Fruit fly (Drosophila melanogaster) whole organism, embryonic: Measurements from ENCODE around the gene mon2.

Experiments
- Bgb ChIP-seq: fragments of 200-800 bp; sonication (Bioruptor generic); IDR thresholded peaks from 2 replicates; pipeline ENCODE4 v1.3.6; 2022; ENCODE audit warnings: missing biosample characterization, missing genetic modification characterization; ENCODE audit not compliant: partially characterized antibody
- Blimp-1 ChIP-seq: fragments of 200-800 bp; sonication (Bioruptor generic); optimal IDR thresholded peaks from 3 replicates; lab custom pipeline; 2018; ENCODE audit warnings: missing biosample characterization, missing genetic modification characterization, mild to moderate bottlenecking, moderate library complexity, missing genetic modification reagents
- CG10267 ChIP-seq: fragments of 200-800 bp; sonication (Bioruptor generic); optimal IDR thresholded peaks from 2 replicates; lab custom pipeline; 2018; ENCODE audit warnings: missing biosample characterization, mild to moderate bottlenecking, missing genetic modification characterization, moderate library complexity
- CG11695 ChIP-seq: fragments of 200-800 bp; sonication (Bioruptor generic); IDR thresholded peaks from 3 replicates; pipeline ENCODE4 v1.3.6; 2022; ENCODE audit warnings: missing biosample characterization, missing genetic modification characterization
- CG13624 ChIP-seq: fragments of 200-800 bp; sonication (Bioruptor generic); optimal IDR thresholded peaks from 2 replicates; lab custom pipeline; 2016; ENCODE audit warnings: missing biosample characterization, missing genetic modification characterization
- CG14710 ChIP-seq: fragments of 200-800 bp; sonication (Bioruptor generic); optimal IDR thresholded peaks from 3 replicates; lab custom pipeline; 2019; ENCODE audit warnings: missing biosample characterization, mild to moderate bottlenecking, missing genetic modification characterization, moderate library complexity
- CG15269 ChIP-seq: fragments of 200-800 bp; sonication (Bioruptor generic); optimal IDR thresholded peaks from 2 replicates; lab custom pipeline; 2018; ENCODE audit warnings: missing biosample characterization, mild to moderate bottlenecking, missing genetic modification characterization, moderate library complexity
- CG15479 ChIP-seq: fragments of 200-800 bp; sonication (Bioruptor generic); optimal IDR thresholded peaks from 3 replicates; lab custom pipeline; 2019; ENCODE audit warnings: missing biosample characterization, mild to moderate bottlenecking, missing genetic modification characterization, moderate library complexity
- CG18599 ChIP-seq: fragments of 200-800 bp; sonication (Bioruptor generic); optimal IDR thresholded peaks from 3 replicates; lab custom pipeline; 2017; ENCODE audit warnings: missing biosample characterization, missing genetic modification characterization, mild to moderate bottlenecking, moderate library complexity, missing genetic modification reagents
- CG2120 ChIP-seq: fragments of 200-800 bp; sonication (Bioruptor generic); optimal IDR thresholded peaks from 3 replicates; lab custom pipeline; 2016; ENCODE audit warnings: missing biosample characterization, missing genetic modification characterization
- CG2129 ChIP-seq: fragments of 200-800 bp; sonication (Bioruptor generic); IDR thresholded peaks from 2 replicates; pipeline ENCODE4 v1.3.6; 2022; ENCODE audit warnings: missing biosample characterization, missing genetic modification characterization; ENCODE audit not compliant: partially characterized antibody
- CG31388 ChIP-seq: fragments of 200-800 bp; sonication (Bioruptor generic); optimal IDR thresholded peaks from 2 replicates; lab custom pipeline; 2016; ENCODE audit warnings: missing biosample characterization, missing genetic modification characterization
- CG33213 ChIP-seq: fragments of 200-800 bp; sonication (Bioruptor generic); optimal IDR thresholded peaks from 3 replicates; lab custom pipeline; 2016; ENCODE audit warnings: missing biosample characterization, missing genetic modification characterization
- CG34224 ChIP-seq: fragments of 200-800 bp; sonication (Bioruptor generic); IDR thresholded peaks from 3 replicates; pipeline ENCODE4 v1.3.6; 2022; ENCODE audit warnings: missing biosample characterization, missing genetic modification characterization; ENCODE audit not compliant: partially characterized antibody
- CG4730 ChIP-seq: fragments of 200-800 bp; sonication (Bioruptor generic); IDR thresholded peaks from 2 replicates; pipeline ENCODE4 v1.3.6; 2022; ENCODE audit warnings: missing biosample characterization, missing genetic modification characterization
- CG6272 ChIP-seq: fragments of 200-800 bp; sonication (Bioruptor generic); IDR thresholded peaks from 2 replicates; pipeline ENCODE4 v1.3.6; 2022; ENCODE audit warnings: missing biosample characterization, missing genetic modification characterization
- CG8924 ChIP-seq: fragments of 200-800 bp; optimal IDR thresholded peaks from 3 replicates; lab custom pipeline; 2019; ENCODE audit warnings: missing biosample characterization, mild to moderate bottlenecking, missing genetic modification characterization, moderate library complexity
- CG9797 ChIP-seq: fragments of 200-800 bp; sonication (Bioruptor generic); optimal IDR thresholded peaks from 3 replicates; lab custom pipeline; 2018; ENCODE audit warnings: missing biosample characterization, mild to moderate bottlenecking, missing genetic modification characterization
- D ChIP-seq, 2 experiments: fragments of 200-800 bp in 1 of 2; fragments of >200 bp in 1 of 2; sonication (Bioruptor generic) in 1 of 2; optimal IDR thresholded peaks; 2 replicates in 1 of 2; 3 replicates in 1 of 2; lab custom pipeline; 2017; ENCODE audit warnings: mild to moderate bottlenecking in 1 of 2, missing biosample characterization in 1 of 2, missing genetic modification characterization in 1 of 2, missing genetic modification reagents in 1 of 2
- Dek ChIP-seq: fragments of 200-800 bp; sonication (Bioruptor generic); optimal IDR thresholded peaks from 3 replicates; lab custom pipeline; 2019; ENCODE audit warnings: missing biosample characterization, mild to moderate bottlenecking, missing genetic modification characterization, moderate library complexity
- Dll ChIP-seq: fragments of 200-800 bp; sonication (Bioruptor generic); IDR thresholded peaks from 4 replicates; pipeline ENCODE4 v1.3.6; 2022; ENCODE audit warnings: missing biosample characterization, missing genetic modification characterization; ENCODE audit not compliant: partially characterized antibody
- Ets97D ChIP-seq: fragments of 200-800 bp; sonication (Bioruptor generic); optimal IDR thresholded peaks from 3 replicates; lab custom pipeline; 2016; ENCODE audit warnings: missing biosample characterization, missing genetic modification characterization
- MTF-1 ChIP-seq: fragments of 200-800 bp; sonication (Bioruptor generic); optimal IDR thresholded peaks from 2 replicates; lab custom pipeline; 2018; ENCODE audit warnings: missing biosample characterization, mild to moderate bottlenecking, missing genetic modification characterization, borderline replicate concordance
- Med ChIP-seq: fragments of 200-800 bp; sonication (Bioruptor generic); peaks from one replicate; lab custom pipeline; 2016; ENCODE audit warnings: missing biosample characterization, missing genetic modification characterization, mild to moderate bottlenecking, inconsistent platforms, moderate library complexity
- NFAT ChIP-seq: fragments of 200-800 bp; sonication (Bioruptor generic); IDR thresholded peaks from 2 replicates; pipeline ENCODE4 v1.3.6; 2022; ENCODE audit warnings: missing biosample characterization, missing genetic modification characterization
- NfI ChIP-seq: fragments of 200-800 bp; sonication (Bioruptor generic); optimal IDR thresholded peaks from 3 replicates; lab custom pipeline; 2018; ENCODE audit warnings: missing biosample characterization, mild to moderate bottlenecking, missing genetic modification characterization, moderate library complexity
- Pdp1 ChIP-seq, 2 experiments: fragments of 200-800 bp; sonication (Bioruptor generic); optimal IDR thresholded peaks; 3 replicates each; lab custom pipeline; 2016; ENCODE audit warnings: missing biosample characterization in 2 of 2, missing genetic modification characterization in 2 of 2, mild to moderate bottlenecking in 1 of 2, moderate library complexity in 1 of 2
- Trl ChIP-seq, 3 experiments: fragments of >200 bp in 2 of 3; fragments of 200-800 bp in 1 of 3; sonication (Bioruptor generic) in 1 of 3; optimal IDR thresholded peaks; 2 replicates in 1 of 3; 3 replicates in 2 of 3; lab custom pipeline; 2016 to 2017; ENCODE audit warnings: missing biosample characterization in 1 of 3, missing genetic modification characterization in 1 of 3
- az2 ChIP-seq: fragments of 200-800 bp; sonication (Bioruptor generic); optimal IDR thresholded peaks from 3 replicates; lab custom pipeline; 2016; ENCODE audit warnings: missing biosample characterization, missing genetic modification characterization
- btn ChIP-seq: fragments of 200-800 bp; sonication (Bioruptor generic); optimal IDR thresholded peaks from 2 replicates; lab custom pipeline; 2016; ENCODE audit warnings: missing biosample characterization, missing genetic modification characterization
- chm ChIP-seq: fragments of 200-800 bp; sonication (Bioruptor generic); IDR thresholded peaks from 2 replicates; pipeline ENCODE4 v1.3.6; 2022; ENCODE audit warnings: missing biosample characterization, missing genetic modification characterization
- crc ChIP-seq: fragments of 200-800 bp; sonication (Bioruptor generic); optimal IDR thresholded peaks from 2 replicates; lab custom pipeline; 2016; ENCODE audit warnings: missing biosample characterization, missing genetic modification characterization
- danr ChIP-seq: fragments of 200-800 bp; sonication (Bioruptor generic); IDR thresholded peaks from 2 replicates; pipeline ENCODE4 v1.3.6; 2022; ENCODE audit warnings: missing biosample characterization, missing genetic modification characterization
- ems ChIP-seq: fragments of 200-800 bp; sonication (Bioruptor generic); optimal IDR thresholded peaks from 3 replicates; lab custom pipeline; 2016; ENCODE audit warnings: missing biosample characterization, missing genetic modification characterization
- hkb ChIP-seq, 2 experiments: fragments of 200-800 bp in 1 of 2; fragments of >200 bp in 1 of 2; sonication (Bioruptor generic) in 1 of 2; IDR thresholded peaks in 1 of 2; optimal IDR thresholded peaks in 1 of 2; 2 replicates each; pipeline versions ENCODE4 v1.3.6 to Lab custom; 2017 to 2022; ENCODE audit warnings: missing biosample characterization in 1 of 2, missing genetic modification characterization in 1 of 2
- insv ChIP-seq, 2 experiments: fragments of 200-800 bp; sonication (Bioruptor generic); optimal IDR thresholded peaks; 3 replicates each; lab custom pipeline; 2016 to 2018; ENCODE audit warnings: missing biosample characterization in 2 of 2, missing genetic modification characterization in 2 of 2
- inv ChIP-seq: fragments of 200-800 bp; sonication (Bioruptor generic); IDR thresholded peaks from 2 replicates; pipeline ENCODE4 v1.3.6; 2022; ENCODE audit warnings: missing biosample characterization, missing genetic modification characterization; ENCODE audit not compliant: partially characterized antibody
- kay ChIP-seq: fragments of 200-800 bp; sonication (Bioruptor generic); optimal IDR thresholded peaks from 2 replicates; lab custom pipeline; 2016; ENCODE audit warnings: missing biosample characterization, missing genetic modification characterization
- mirr ChIP-seq: fragments of 200-800 bp; sonication (Bioruptor generic); optimal IDR thresholded peaks from 3 replicates; lab custom pipeline; 2018; ENCODE audit warnings: missing biosample characterization, mild to moderate bottlenecking, missing genetic modification characterization
- nmo ChIP-seq: fragments of 200-800 bp; sonication (Bioruptor generic); optimal IDR thresholded peaks from 2 replicates; lab custom pipeline; 2018; ENCODE audit warnings: missing biosample characterization, mild to moderate bottlenecking, missing genetic modification characterization, moderate library complexity
- slbo ChIP-seq: fragments of 200-800 bp; sonication (Bioruptor generic); IDR thresholded peaks from 2 replicates; pipeline ENCODE4 v1.3.6; 2022; ENCODE audit warnings: missing biosample characterization, missing genetic modification characterization
- tgo ChIP-seq: fragments of 200-800 bp; sonication (Bioruptor generic); IDR thresholded peaks from 3 replicates; pipeline ENCODE4 v1.3.6; 2022; ENCODE audit warnings: missing biosample characterization, missing genetic modification characterization
- twi ChIP-seq: fragments of 200-800 bp; optimal IDR thresholded peaks from 2 replicates; lab custom pipeline; 2019; ENCODE audit warnings: missing biosample characterization, mild to moderate bottlenecking, missing genetic modification characterization, moderate library complexity
- unc-4 ChIP-seq: fragments of 200-800 bp; sonication (Bioruptor generic); IDR thresholded peaks from 2 replicates; pipeline ENCODE4 v1.3.6; 2022; ENCODE audit warnings: missing biosample characterization, missing genetic modification characterization; ENCODE audit not compliant: partially characterized antibody
- z ChIP-seq: fragments of 200-800 bp; sonication (Bioruptor generic); IDR thresholded peaks from 3 replicates; pipeline ENCODE4 v1.3.6; 2022; ENCODE audit warnings: missing biosample characterization, missing genetic modification characterization
- zen2 ChIP-seq: fragments of 200-800 bp; sonication (Bioruptor generic); IDR thresholded peaks from 3 replicates; pipeline ENCODE4 v1.3.6; 2022; ENCODE audit warnings: missing biosample characterization, missing genetic modification characterization; ENCODE audit not compliant: partially characterized antibody

The mon2 gene

DNA sequence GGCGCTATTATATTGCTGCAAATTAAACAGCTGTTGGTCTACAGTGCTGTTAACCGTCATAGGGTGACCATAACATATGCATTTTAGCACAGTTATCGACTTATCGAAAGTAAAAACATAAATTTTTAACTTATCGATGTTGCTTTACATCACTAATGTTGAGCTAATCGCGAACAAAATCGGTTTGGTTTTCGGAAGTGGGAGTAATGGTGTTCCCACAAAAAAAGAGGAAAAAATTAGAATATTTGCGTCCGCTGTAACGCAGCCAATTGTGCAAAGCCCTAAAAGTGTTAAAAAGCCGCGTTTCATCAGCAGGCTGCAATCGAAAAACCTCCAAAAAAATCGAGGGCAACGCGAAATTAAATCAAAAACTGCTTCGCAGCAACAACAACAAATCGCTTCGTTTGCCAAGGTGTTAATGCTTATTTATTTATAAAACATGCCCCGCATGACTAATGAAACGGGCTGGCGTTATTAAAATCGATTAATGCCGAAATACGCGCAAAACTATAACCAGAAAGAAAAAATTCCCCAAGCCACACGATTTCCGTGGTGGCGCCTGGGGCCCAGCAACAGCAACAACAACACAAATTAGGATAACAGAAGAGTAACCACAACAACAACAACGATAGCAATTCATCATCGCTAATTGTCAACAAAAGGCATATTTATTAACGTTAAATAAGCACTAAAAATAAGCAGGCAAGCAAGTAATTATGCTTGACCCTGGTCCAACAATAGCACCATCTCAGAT is 3.2 kb upstream of the mon2 start, which contains the start of the genes CG12375 and CG8668 (continued):
- TF ChIP-seq Blimp-1 (no peak), crc (GFP tag; lab: Kevin White, UChicago) (no peak), Trl (optimal IDR thresholded peaks at IDR 0.05; lab: Kevin White, UChicago) (no peak), Trl (GFP tag; optimal IDR thresholded peaks at IDR 0.05; lab: Kevin White, UChicago) (no peak), CG6272 (no peak), zen2 (GFP tag; lab: Robert Waterston, UW) (peak; percentile 76; the same call in 2 of the 3 replicates), danr (GFP tag; lab: Robert Waterston, UW) (no peak), chm (GFP tag; lab: Robert Waterston, UW) (peak; percentile 12; the same call in 1 of the 2 replicates), CG15269 (no peak), CG10267 (peak; percentile 37), CG11695 (GFP tag; lab: Robert Waterston, UW) (0 out of 3 replicates have a peak, but pooled peaks have one; percentile 11), hkb (optimal IDR thresholded peaks at IDR 0.05; lab: Kevin White, UChicago) (no peak), hkb (GFP tag; IDR thresholded peaks at IDR 0.05; lab: Robert Waterston, UW) (no peak; the same call in 1 of the 2 replicates), nmo (GFP tag; lab: Kevin White, UChicago) (peak; percentile 3), Bgb (GFP tag; lab: Robert Waterston, UW) (peak; percentile 87), unc-4 (GFP tag; lab: Robert Waterston, UW) (peak; percentile 84), tgo (GFP tag; lab: Robert Waterston, UW) (no peak), az2 (GFP tag; lab: Kevin White, UChicago) (no peak), CG31388 (GFP tag; lab: Kevin White, UChicago) (no peak), kay (no peak), CG4730 (GFP tag; lab: Robert Waterston, UW) (no peak), Med (GFP tag; lab: Kevin White, UChicago) (peak; percentile 79), NfI (no peak), Dll (GFP tag; lab: Robert Waterston, UW) (peak; percentile 80), CG14710 (tag; lab: Kevin White, UChicago) (peak; percentile 40), z (GFP tag; lab: Robert Waterston, UW) (no peak), slbo (GFP tag; lab: Robert Waterston, UW) (no peak), CG18599 (GFP tag; lab: Kevin White, UChicago) (no peak), CG15479 (no peak), insv (GFP tag; optimal IDR thresholded peaks at IDR 0.05; lab: Kevin White, UChicago) (no peak), D (optimal IDR thresholded peaks at IDR 0.05; lab: Kevin White, UChicago) (no peak), D (GFP tag; optimal IDR thresholded peaks at IDR 0.05; lab: Kevin White, UChicago) (no peak), ems (no peak), CG2120 (GFP tag; lab: Kevin White, UChicago) (peak; percentile 2), btn (GFP tag; lab: Kevin White, UChicago) (no peak), CG9797 (peak; percentile 7), MTF-1 (no peak), CG13624 (GFP tag; lab: Kevin White, UChicago) (peak; percentile 28), NFAT (no peak), CG2129 (peak; percentile 36), Ets97D (peak; percentile 70), CG8924 (peak; percentile 45), inv (GFP tag; lab: Robert Waterston, UW) (peak; percentile 51), CG34224 (GFP tag; lab: Robert Waterston, UW) (peak; percentile 85), mirr (peak; percentile 32), Dek (no peak), CG33213 (GFP tag; lab: Kevin White, UChicago) (peak; percentile 9), twi (no peak), Pdp1 (GFP tag; optimal IDR thresholded peaks at IDR 0.05; lab: Kevin White, UChicago) (peak in 1 of 2 experiments; percentile 18)
